Worm (Caenorhabditis elegans) whole organism, L1 larva: ENCODE data around the gene hpo-18.

Experiments
- C34B4.2 ChIP-seq: sonication (generic microtip); optimal IDR thresholded peaks from 2 replicates; lab custom pipeline; 2017; ENCODE audit warnings: mild to moderate bottlenecking, missing genetic modification characterization, missing compliant biosample characterization
- aha-1 ChIP-seq: fragments of 150-350 bp; optimal IDR thresholded peaks from 2 replicates; lab custom pipeline; 2014; ENCODE audit warnings: missing biosample characterization, missing genetic modification characterization
- blmp-1 ChIP-seq: fragments of 150-350 bp; optimal IDR thresholded peaks from 2 replicates; lab custom pipeline; 2014; ENCODE audit warnings: missing biosample characterization, missing genetic modification characterization
- ceh-8 ChIP-seq: fragments of 200-800 bp; sonication (Bioruptor generic); optimal IDR thresholded peaks from 2 replicates; lab custom pipeline; 2018; ENCODE audit warnings: mild to moderate bottlenecking, missing genetic modification characterization, moderate library complexity, missing compliant biosample characterization
- efl-3 ChIP-seq: fragments of 200-800 bp; sonication (Bioruptor generic); optimal IDR thresholded peaks from 2 replicates; lab custom pipeline; 2018; ENCODE audit warnings: mild to moderate bottlenecking, missing genetic modification characterization, missing compliant biosample characterization
- egl-13 ChIP-seq: sonication (generic microtip); optimal IDR thresholded peaks from 2 replicates; lab custom pipeline; 2016; ENCODE audit warnings: missing genotype, missing genetic modification reagents, missing genetic modification characterization, missing compliant biosample characterization
- fkh-8 ChIP-seq: sonication (generic microtip); optimal IDR thresholded peaks from 2 replicates; lab custom pipeline; 2016; ENCODE audit warnings: mild to moderate bottlenecking, missing genetic modification characterization, missing compliant biosample characterization
- grh-1 ChIP-seq: fragments of 200-800 bp; sonication (Bioruptor generic); IDR thresholded peaks from 2 replicates; pipeline ENCODE4 v1.3.6; 2022; ENCODE audit warnings: missing genetic modification reagents, missing genetic modification characterization, missing compliant biosample characterization
- hlh-4 ChIP-seq: sonication (generic microtip); optimal IDR thresholded peaks from 2 replicates; lab custom pipeline; 2016; ENCODE audit warnings: mild to moderate bottlenecking, missing genetic modification characterization, missing compliant biosample characterization
- mef-2 ChIP-seq: fragments of 150-350 bp; optimal IDR thresholded peaks from 2 replicates; lab custom pipeline; 2014; ENCODE audit warnings: missing biosample characterization, missing genetic modification characterization
- nhr-47 ChIP-seq: sonication (generic microtip); optimal IDR thresholded peaks from 2 replicates; lab custom pipeline; 2016; ENCODE audit warnings: mild to moderate bottlenecking, missing genetic modification characterization, moderate library complexity, missing compliant biosample characterization
- nhr-77 ChIP-seq: fragments of 150-350 bp; optimal IDR thresholded peaks from 2 replicates; lab custom pipeline; 2014; ENCODE audit warnings: missing biosample characterization, missing genetic modification characterization
- snu-23 ChIP-seq: sonication (generic microtip); optimal IDR thresholded peaks from 2 replicates; lab custom pipeline; 2016; ENCODE audit warnings: missing genetic modification characterization, missing compliant biosample characterization
- tbx-2 ChIP-seq: sonication (generic microtip); optimal IDR thresholded peaks from 2 replicates; lab custom pipeline; 2016; ENCODE audit warnings: missing genetic modification characterization, missing compliant biosample characterization
- vab-15 ChIP-seq: sonication (generic microtip); optimal IDR thresholded peaks from 2 replicates; lab custom pipeline; 2017; ENCODE audit warnings: missing genotype, mild to moderate bottlenecking, missing genetic modification characterization, missing compliant biosample characterization
- ztf-4 ChIP-seq: fragments of 150-350 bp; optimal IDR thresholded peaks from 2 replicates; lab custom pipeline; 2014; ENCODE audit warnings: missing biosample characterization, missing genetic modification characterization

The hpo-18 gene

DNA sequence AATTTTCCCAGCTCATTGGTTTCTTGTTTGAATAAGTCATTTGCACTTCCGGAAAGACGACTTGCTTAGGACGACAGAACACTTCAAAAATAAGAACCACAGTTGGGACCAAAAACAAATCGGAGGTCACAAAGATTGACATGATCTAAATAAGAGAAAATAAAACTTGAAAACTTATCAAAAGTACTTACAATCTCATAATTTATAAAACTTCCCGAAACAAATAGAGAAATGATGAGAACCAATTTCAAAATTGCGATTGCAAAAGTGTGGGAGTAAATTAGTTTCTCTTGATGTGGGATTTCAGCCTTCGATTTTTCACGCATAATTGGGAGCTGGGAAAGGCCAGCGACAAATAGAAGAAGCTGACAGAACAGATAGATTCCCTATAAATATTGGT, 47.6 kb downstream of the hpo-18 start, which contains the start of gene ZC132.11:
Gene ZC132.11 (minus strand): TSS at position 101 of the 400 bp plus-strand sequence.
- TF ChIP-seq grh-1 (GFP tag; lab: Robert Waterston, UW) (no peak), blmp-1 (tag; lab: Kevin White, UChicago) (no peak), aha-1 (tag; lab: Kevin White, UChicago) (no peak), nhr-77 (tag; lab: Kevin White, UChicago) (no peak), tbx-2 (tag; lab: Kevin White, UChicago) (no peak), snu-23 (GFP tag; lab: Kevin White, UChicago) (no peak), ceh-8 (GFP tag; lab: Kevin White, UChicago) (no peak), hlh-4 (no peak), mef-2 (tag; lab: Kevin White, UChicago) (no peak), egl-13 (no peak), C34B4.2 (tag; lab: Kevin White, UChicago) (no peak), ztf-4 (no peak), nhr-47 (tag; lab: Kevin White, UChicago) (no peak), vab-15 (no peak), efl-3 (GFP tag; lab: Kevin White, UChicago) (no peak), fkh-8 (tag; lab: Kevin White, UChicago) (no peak)
